Worm (Caenorhabditis elegans): Measurements from ENCODE around the gene pmk-1.
A peak's percentile ranks its signal among the peaks of the same experiment; 100 is the strongest.

Gene pmk-1

DNA sequence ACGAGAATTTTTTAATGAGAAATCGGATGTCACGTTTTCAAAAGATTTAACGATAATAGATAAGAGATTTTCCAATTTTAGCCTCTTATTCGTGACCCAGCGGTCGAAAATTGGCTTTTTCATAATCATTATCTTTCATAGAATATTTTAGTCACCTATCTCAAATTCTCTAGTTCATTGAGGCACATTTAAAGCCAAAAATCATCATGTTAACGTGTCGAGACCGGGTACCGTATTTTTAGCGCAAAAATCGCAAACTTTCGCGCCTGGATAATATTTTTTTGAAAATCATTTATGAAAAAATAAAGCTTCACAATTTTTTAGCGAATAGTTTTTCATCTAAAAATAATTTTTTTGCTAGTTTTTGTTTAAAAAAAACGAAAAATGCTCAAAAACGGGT lies 17.4 kb downstream of the pmk-1 start, which contains the start of gene B0218.7:
Gene B0218.7 (minus strand): TSS at position 101 of the 400 bp plus-strand sequence.
- TF ChIP-seq F49E8.2 (tag; optimal IDR thresholded peaks at IDR 0.05; ENCODE audit: insufficient read depth) (no peak), C17E4.6 (GFP tag; IDR thresholded peaks at IDR 0.05) (no peak), zim-3 (tag; optimal IDR thresholded peaks at IDR 0.05) (no peak), B0261.1 (tag; optimal IDR thresholded peaks at IDR 0.05) (no peak), attf-6 (GFP tag; IDR thresholded peaks at IDR 0.05) (no peak), nfya-1 (tag; optimal IDR thresholded peaks at IDR 0.05; ENCODE audit: borderline replicate concordance, insufficient read depth) (no peak)

ce11 chrIV:8168660-8169059 lies 20.1 kb downstream of the pmk-1 start, which contains the start of gene clec-52:
TSS of gene clec-52 (minus strand) at chrIV:8168760.
- TF ChIP-seq attf-3 (GFP tag; conservative IDR thresholded peaks at IDR 0.05) (no peak), unc-62 (GFP tag; optimal IDR thresholded peaks at IDR 0.05) (no peak), lin-26 (GFP tag; IDR thresholded peaks at IDR 0.05) (no peak), madf-10 (tag; optimal IDR thresholded peaks at IDR 0.05) (no peak), T26A5.8 (tag; optimal IDR thresholded peaks at IDR 0.05) (no peak), nhr-80 (tag; optimal IDR thresholded peaks at IDR 0.05) (no peak), repo-1 (tag; optimal IDR thresholded peaks at IDR 0.05) (no peak), F22D6.2 (tag; optimal IDR thresholded peaks at IDR 0.05) (no peak), ama-1 (optimal IDR thresholded peaks at IDR 0.05) (no peak), ama-1 (GFP tag; optimal IDR thresholded peaks at IDR 0.05) (no peak), fkh-3 (tag; optimal IDR thresholded peaks at IDR 0.05) (no peak), ceh-27 (GFP tag; optimal IDR thresholded peaks at IDR 0.05) (no peak)

DNA sequence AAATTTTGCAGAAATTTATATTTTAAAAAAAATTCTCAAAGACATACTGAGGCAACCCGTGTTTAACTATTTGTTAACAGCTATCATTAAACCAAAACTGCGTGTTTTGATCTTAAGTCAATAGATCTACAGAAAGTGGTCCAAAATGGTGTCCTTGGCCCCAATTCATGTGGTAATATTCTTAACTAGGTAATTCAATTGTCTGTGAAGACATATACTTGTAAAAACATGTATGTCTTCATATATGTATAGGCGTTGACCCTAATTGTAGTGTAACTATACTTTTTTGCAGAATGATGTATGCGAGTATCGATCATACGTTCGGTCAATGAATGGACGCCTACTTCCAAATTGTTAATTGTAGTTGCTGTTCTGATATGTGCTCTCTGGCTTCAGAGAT lies 21.1 kb downstream of the pmk-1 start, which contains the start of gene C07G1.15:
Gene C07G1.15 (plus strand): TSS at position 301 of the 400 bp plus-strand sequence.
- no peak for TF ChIP-seq K12H6.12 (tag; optimal IDR thresholded peaks at IDR 0.05)
- no peak for TF ChIP-seq dpl-1 (GFP tag; optimal IDR thresholded peaks at IDR 0.05)
- no peak for TF ChIP-seq ztf-6 (GFP tag; IDR thresholded peaks at IDR 0.05)
- no peak for TF ChIP-seq Y95B8A.8 (GFP tag; IDR thresholded peaks at IDR 0.05)
- no peak for TF ChIP-seq bed-1 (GFP tag; IDR thresholded peaks at IDR 0.05)
- no peak for TF ChIP-seq pbrm-1 (GFP tag; IDR thresholded peaks at IDR 0.05)
- no peak for TF ChIP-seq F52B5.7 (tag; optimal IDR thresholded peaks at IDR 0.05)
- TF ChIP-seq ceh-58 (GFP tag; IDR thresholded peaks at IDR 0.05), result no peak
- no peak for TF ChIP-seq sdz-38 (tag; optimal IDR thresholded peaks at IDR 0.05)
- no peak for TF ChIP-seq B0336.3 (GFP tag; IDR thresholded peaks at IDR 0.05)
- no peak for TF ChIP-seq ceh-40 (GFP tag; IDR thresholded peaks at IDR 0.05)

DNA sequence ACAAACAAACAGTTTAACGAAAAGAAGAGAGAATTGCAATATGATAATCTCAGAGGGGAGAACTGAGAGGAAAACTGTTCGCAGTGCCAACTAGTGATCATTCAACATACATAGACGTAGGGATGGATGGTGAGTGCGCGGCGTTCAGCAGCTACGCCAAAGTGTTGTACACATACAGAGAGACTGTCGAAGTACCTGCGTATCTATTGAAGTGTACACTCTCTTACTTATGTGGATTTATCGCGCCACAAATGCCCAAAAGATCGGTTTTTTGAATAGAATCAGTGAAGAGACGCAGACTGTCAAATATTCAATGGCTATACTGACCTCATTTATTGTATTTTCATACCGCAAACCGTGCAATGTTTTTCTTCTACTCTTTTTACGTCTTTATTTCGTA lies 21.7 kb downstream of the pmk-1 start:
- TF ChIP-seq ceh-79 (tag; optimal IDR thresholded peaks at IDR 0.05) (no peak), lin-40 (tag; optimal IDR thresholded peaks at IDR 0.05) (no peak), hmg-1.2 (GFP tag; IDR thresholded peaks at IDR 0.05) (peak; percentile 70; the same call in 1 of the 2 replicates), ztf-22 (GFP tag; optimal IDR thresholded peaks at IDR 0.05) (no peak), tlf-1 (GFP tag; optimal IDR thresholded peaks at IDR 0.05) (no peak)

DNA sequence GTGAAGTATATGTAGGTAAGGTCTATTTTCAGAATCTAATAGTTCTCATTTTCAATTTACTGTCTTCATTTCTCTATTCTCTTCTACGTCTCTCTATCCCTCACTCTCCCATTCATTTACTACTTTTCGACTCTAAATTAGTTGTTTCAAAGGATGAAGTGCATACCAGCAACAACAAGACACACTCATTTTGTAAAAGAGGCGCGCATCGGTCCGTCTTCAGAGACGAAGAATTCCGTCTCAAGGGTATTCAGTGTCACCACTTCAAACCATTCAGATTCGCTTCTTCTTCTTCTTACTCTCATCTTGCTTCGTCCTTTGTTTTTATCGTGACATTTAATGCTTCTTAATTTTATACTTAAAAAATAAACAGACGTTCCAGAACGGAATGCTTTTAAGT lies 22.8 kb downstream of the pmk-1 start:
- peak; percentile 66 for TF ChIP-seq ceh-27 (GFP tag; optimal IDR thresholded peaks at IDR 0.05)
- no peak for TF ChIP-seq atf-7 (tag; optimal IDR thresholded peaks at IDR 0.05)

Data from whole organism, young adult.